Fruit fly (Drosophila melanogaster) whole organism, prepupa: ENCODE measurements around the gene Cpr64Ad.

Experiments
- CG11294 ChIP-seq: fragments of 200-800 bp; sonication (Bioruptor generic); IDR thresholded peaks from 2 replicates; pipeline ENCODE4 v1.3.6; 2022; ENCODE audit warnings: missing biosample characterization, missing genetic modification characterization
- CG11762 ChIP-seq: fragments of 200-800 bp; sonication (Bioruptor generic); optimal IDR thresholded peaks from 3 replicates; lab custom pipeline; 2016; ENCODE audit warnings: missing biosample characterization, missing genetic modification characterization; ENCODE audit not compliant: insufficient read depth
- CG11902 ChIP-seq: fragments of 200-800 bp; sonication (Bioruptor generic); optimal IDR thresholded peaks from 3 replicates; lab custom pipeline; 2016; ENCODE audit warnings: missing biosample characterization, missing genetic modification characterization
- CG15336 ChIP-seq: fragments of 200-800 bp; sonication (Bioruptor generic); IDR thresholded peaks from 2 replicates; pipeline ENCODE4 v1.3.6; 2022; ENCODE audit warnings: missing biosample characterization, missing genetic modification characterization
- CG1621 ChIP-seq: fragments of 200-800 bp; sonication (Bioruptor generic); optimal IDR thresholded peaks from 3 replicates; lab custom pipeline; 2018; ENCODE audit warnings: missing biosample characterization, mild to moderate bottlenecking, missing genetic modification characterization
- CG3032 ChIP-seq: fragments of 200-800 bp; optimal IDR thresholded peaks from 2 replicates; lab custom pipeline; 2019; ENCODE audit warnings: missing biosample characterization, mild to moderate bottlenecking, missing genetic modification characterization, moderate library complexity
- CG31627 ChIP-seq: fragments of 200-800 bp; sonication (Bioruptor generic); optimal IDR thresholded peaks from 3 replicates; lab custom pipeline; 2016; ENCODE audit warnings: missing biosample characterization, missing genetic modification characterization
- CG32006 ChIP-seq: fragments of 200-800 bp; sonication (Bioruptor generic); optimal IDR thresholded peaks from 3 replicates; lab custom pipeline; 2017; ENCODE audit warnings: missing biosample characterization, mild to moderate bottlenecking, missing genetic modification characterization
- CG3919 ChIP-seq: fragments of 200-800 bp; sonication (Bioruptor generic); optimal IDR thresholded peaks from 3 replicates; lab custom pipeline; 2016; ENCODE audit warnings: missing biosample characterization, missing genetic modification characterization
- CG4318 ChIP-seq: fragments of 200-800 bp; sonication (Bioruptor generic); optimal IDR thresholded peaks from 3 replicates; lab custom pipeline; 2017; ENCODE audit warnings: missing biosample characterization, mild to moderate bottlenecking, missing genetic modification characterization
- CG6163 ChIP-seq: fragments of 200-800 bp; sonication (Bioruptor generic); IDR thresholded peaks from 3 replicates; pipeline ENCODE4 v1.3.6; 2022; ENCODE audit warnings: missing biosample characterization, missing genetic modification characterization
- CG6276 ChIP-seq: fragments of 200-800 bp; sonication (Bioruptor generic); optimal IDR thresholded peaks from 2 replicates; lab custom pipeline; 2017; ENCODE audit warnings: missing biosample characterization, mild to moderate bottlenecking, missing genetic modification characterization
- CG6792 ChIP-seq: fragments of 200-800 bp; sonication (Bioruptor generic); optimal IDR thresholded peaks from 3 replicates; lab custom pipeline; 2016; ENCODE audit warnings: missing biosample characterization, missing genetic modification characterization
- CG6808 ChIP-seq: fragments of 200-800 bp; sonication (Bioruptor generic); optimal IDR thresholded peaks from 3 replicates; lab custom pipeline; 2017; ENCODE audit warnings: missing biosample characterization, missing genetic modification characterization, mild to moderate bottlenecking, moderate library complexity, missing genetic modification reagents
- CG6854 ChIP-seq: fragments of 200-800 bp; sonication (Bioruptor generic); optimal IDR thresholded peaks from 2 replicates; lab custom pipeline; 2017; ENCODE audit warnings: missing biosample characterization, mild to moderate bottlenecking, missing genetic modification characterization
- CG8119 ChIP-seq: fragments of 200-800 bp; sonication (Bioruptor generic); IDR thresholded peaks from 3 replicates; pipeline ENCODE4 v1.3.6; 2022; ENCODE audit warnings: missing biosample characterization, missing genetic modification characterization
- CG8319 ChIP-seq: fragments of 200-800 bp; sonication (Bioruptor generic); optimal IDR thresholded peaks from 3 replicates; lab custom pipeline; 2016; ENCODE audit warnings: missing biosample characterization, missing genetic modification characterization
- CG8632 ChIP-seq: fragments of 200-800 bp; sonication (Bioruptor generic); optimal IDR thresholded peaks from 3 replicates; lab custom pipeline; 2016; ENCODE audit warnings: missing biosample characterization, missing genetic modification characterization
- CG9139 ChIP-seq: fragments of 200-800 bp; sonication (Bioruptor generic); optimal IDR thresholded peaks from 3 replicates; lab custom pipeline; 2017; ENCODE audit warnings: missing biosample characterization, mild to moderate bottlenecking, missing genetic modification characterization
- Eip75B ChIP-seq: fragments of 200-800 bp; sonication (Bioruptor generic); optimal IDR thresholded peaks from 3 replicates; lab custom pipeline; 2016; ENCODE audit warnings: missing biosample characterization, missing genetic modification characterization
- Eip78C ChIP-seq: fragments of 200-800 bp; sonication (Bioruptor generic); peaks from one replicate; lab custom pipeline; 2016; ENCODE audit warnings: missing biosample characterization, missing genetic modification characterization
- Eip93F ChIP-seq: fragments of 200-800 bp; sonication (Bioruptor generic); optimal IDR thresholded peaks from 2 replicates; lab custom pipeline; 2016; ENCODE audit warnings: missing biosample characterization, mild to moderate bottlenecking, missing genetic modification characterization
- Ets21C ChIP-seq: fragments of 200-800 bp; sonication (Bioruptor generic); optimal IDR thresholded peaks from 3 replicates; lab custom pipeline; 2016; ENCODE audit warnings: missing biosample characterization, missing genetic modification characterization
- Ets96B ChIP-seq: fragments of 200-800 bp; optimal IDR thresholded peaks from 2 replicates; lab custom pipeline; 2019; ENCODE audit warnings: missing biosample characterization, mild to moderate bottlenecking, missing genetic modification characterization, moderate library complexity
- Gug ChIP-seq: fragments of 200-800 bp; sonication (Bioruptor generic); IDR thresholded peaks from 2 replicates; pipeline ENCODE4 v1.3.6; 2022; ENCODE audit warnings: missing biosample characterization, missing genetic modification characterization
- Hr38 ChIP-seq: sonication (Bioruptor generic); optimal IDR thresholded peaks from 2 replicates; lab custom pipeline; 2016; ENCODE audit warnings: missing biosample characterization, missing genetic modification characterization
- Hr39 ChIP-seq: fragments of 200-800 bp; sonication (Bioruptor generic); optimal IDR thresholded peaks from 2 replicates; lab custom pipeline; 2016; ENCODE audit warnings: missing biosample characterization, missing genetic modification characterization
- Hr4 ChIP-seq: fragments of 200-800 bp; sonication (Bioruptor generic); optimal IDR thresholded peaks from 3 replicates; lab custom pipeline; 2016; ENCODE audit warnings: missing biosample characterization, missing genetic modification characterization
- Lpt ChIP-seq: fragments of 200-800 bp; sonication (Bioruptor generic); optimal IDR thresholded peaks from 3 replicates; lab custom pipeline; 2016; ENCODE audit warnings: missing biosample characterization, missing genetic modification characterization
- Met ChIP-seq: fragments of 200-800 bp; sonication (Bioruptor generic); optimal IDR thresholded peaks from 3 replicates; lab custom pipeline; 2016; ENCODE audit warnings: missing biosample characterization, missing genetic modification characterization
- OdsH ChIP-seq: fragments of 200-800 bp; sonication (Bioruptor generic); optimal IDR thresholded peaks from 3 replicates; lab custom pipeline; 2016; ENCODE audit warnings: missing biosample characterization, missing genetic modification characterization
- Smox ChIP-seq: fragments of 200-800 bp; sonication (Bioruptor generic); optimal IDR thresholded peaks from 3 replicates; lab custom pipeline; 2016; ENCODE audit warnings: missing biosample characterization, missing genetic modification characterization
- Sox102F ChIP-seq: fragments of 200-800 bp; sonication (Bioruptor generic); optimal IDR thresholded peaks from 2 replicates; lab custom pipeline; 2016; ENCODE audit warnings: missing biosample characterization, mild to moderate bottlenecking, missing genetic modification characterization
- Sox14 ChIP-seq: fragments of 200-800 bp; sonication (Bioruptor generic); optimal IDR thresholded peaks from 3 replicates; lab custom pipeline; 2016; ENCODE audit warnings: missing biosample characterization, missing genetic modification characterization
- Sox15 ChIP-seq: fragments of 200-800 bp; sonication (Bioruptor generic); optimal IDR thresholded peaks from 3 replicates; lab custom pipeline; 2016; ENCODE audit warnings: missing biosample characterization, missing genetic modification characterization
- acj6 ChIP-seq: fragments of 200-800 bp; sonication (Bioruptor generic); optimal IDR thresholded peaks from 3 replicates; lab custom pipeline; 2016; ENCODE audit warnings: missing biosample characterization, missing genetic modification characterization
- cyc ChIP-seq: fragments of 200-800 bp; sonication (Bioruptor generic); optimal IDR thresholded peaks from 3 replicates; lab custom pipeline; 2016; ENCODE audit warnings: missing biosample characterization, missing genetic modification characterization
- dac ChIP-seq: fragments of 200-800 bp; sonication (Bioruptor generic); optimal IDR thresholded peaks from 2 replicates; lab custom pipeline; 2017; ENCODE audit warnings: missing biosample characterization, mild to moderate bottlenecking, missing genetic modification characterization
- dsx ChIP-seq: fragments of 200-800 bp; optimal IDR thresholded peaks from 3 replicates; lab custom pipeline; 2019; ENCODE audit warnings: missing biosample characterization, mild to moderate bottlenecking, missing genetic modification characterization, moderate library complexity; ENCODE audit not compliant: poor library complexity, severe bottlenecking
- eg ChIP-seq: fragments of 200-800 bp; sonication (Bioruptor generic); IDR thresholded peaks from 3 replicates; pipeline ENCODE4 v1.3.6; 2022; ENCODE audit warnings: missing biosample characterization, missing genetic modification characterization
- esn ChIP-seq: fragments of 200-800 bp; sonication (Bioruptor generic); optimal IDR thresholded peaks from 2 replicates; lab custom pipeline; 2016; ENCODE audit warnings: missing biosample characterization, mild to moderate bottlenecking, missing genetic modification characterization, moderate library complexity
- fd59A ChIP-seq: fragments of 200-800 bp; sonication (Bioruptor generic); optimal IDR thresholded peaks from 2 replicates; lab custom pipeline; 2017; ENCODE audit warnings: missing biosample characterization, mild to moderate bottlenecking, missing genetic modification characterization, missing genetic modification reagents
- fd85E ChIP-seq: fragments of 200-800 bp; sonication (Bioruptor generic); optimal IDR thresholded peaks from 3 replicates; lab custom pipeline; 2016; ENCODE audit warnings: missing biosample characterization, missing genetic modification characterization
- fkh ChIP-seq: fragments of 200-800 bp; sonication (Bioruptor generic); optimal IDR thresholded peaks from 3 replicates; lab custom pipeline; 2017; ENCODE audit warnings: missing biosample characterization, mild to moderate bottlenecking, missing genetic modification characterization, moderate library complexity
- lz ChIP-seq: fragments of 200-800 bp; sonication (Bioruptor generic); optimal IDR thresholded peaks from 3 replicates; lab custom pipeline; 2016; ENCODE audit warnings: missing biosample characterization, missing genetic modification characterization
- net ChIP-seq: fragments of 200-800 bp; sonication (Bioruptor generic); optimal IDR thresholded peaks from 3 replicates; lab custom pipeline; 2016; ENCODE audit warnings: missing biosample characterization, missing genetic modification characterization
- pdm3 ChIP-seq: fragments of 200-800 bp; sonication (Bioruptor generic); optimal IDR thresholded peaks from 3 replicates; lab custom pipeline; 2016; ENCODE audit warnings: missing biosample characterization, missing genetic modification characterization
- salr ChIP-seq, 2 experiments: fragments of 200-800 bp; sonication (Bioruptor generic); optimal IDR thresholded peaks; 3 replicates each; lab custom pipeline; 2016 to 2018; ENCODE audit warnings: missing biosample characterization in 2 of 2, missing genetic modification characterization in 2 of 2, mild to moderate bottlenecking in 1 of 2
- svp ChIP-seq: fragments of 200-800 bp; sonication (Bioruptor generic); peaks from one replicate; lab custom pipeline; 2016; ENCODE audit warnings: missing biosample characterization, missing genetic modification characterization
- vri ChIP-seq: fragments of 200-800 bp; sonication (Bioruptor generic); optimal IDR thresholded peaks from 3 replicates; lab custom pipeline; 2016; ENCODE audit warnings: missing biosample characterization, mild to moderate bottlenecking, missing genetic modification characterization

Gene Cpr64Ad

DNA sequence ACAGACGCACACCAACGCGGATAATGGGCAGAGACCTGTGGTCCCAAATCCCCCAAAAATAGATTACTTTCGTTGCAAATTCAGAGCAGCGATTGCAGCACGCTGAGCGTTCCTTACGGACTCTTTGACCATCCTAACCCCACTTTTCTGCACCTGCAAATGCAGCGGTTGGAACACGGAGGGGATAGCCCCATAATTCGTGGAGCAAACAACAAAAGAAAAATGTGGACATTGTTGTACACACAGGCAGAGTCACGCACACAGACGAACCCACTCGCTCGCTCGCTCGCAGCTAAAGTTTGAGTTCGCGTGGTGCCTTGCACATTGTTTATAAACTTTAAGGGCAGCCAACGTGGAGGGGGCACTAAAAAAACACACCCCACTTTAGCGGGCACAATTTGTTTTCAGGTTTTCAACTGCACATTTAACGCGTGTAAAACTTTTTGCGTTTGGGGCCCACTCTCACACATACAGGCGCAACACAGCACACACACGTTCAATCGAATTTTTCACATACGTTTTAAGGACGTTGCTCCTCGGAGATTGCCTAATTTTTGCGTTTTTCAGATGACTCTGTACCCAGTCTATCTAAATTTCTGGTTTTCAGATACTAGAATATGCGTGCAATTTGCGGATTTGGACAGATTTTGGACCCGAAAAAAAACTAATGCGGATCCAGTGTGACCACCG lies 38.6 kb downstream of the Cpr64Ad start (continued):
- TF ChIP-seq fd59A (GFP tag; lab: Kevin White, UChicago), result no peak

DNA sequence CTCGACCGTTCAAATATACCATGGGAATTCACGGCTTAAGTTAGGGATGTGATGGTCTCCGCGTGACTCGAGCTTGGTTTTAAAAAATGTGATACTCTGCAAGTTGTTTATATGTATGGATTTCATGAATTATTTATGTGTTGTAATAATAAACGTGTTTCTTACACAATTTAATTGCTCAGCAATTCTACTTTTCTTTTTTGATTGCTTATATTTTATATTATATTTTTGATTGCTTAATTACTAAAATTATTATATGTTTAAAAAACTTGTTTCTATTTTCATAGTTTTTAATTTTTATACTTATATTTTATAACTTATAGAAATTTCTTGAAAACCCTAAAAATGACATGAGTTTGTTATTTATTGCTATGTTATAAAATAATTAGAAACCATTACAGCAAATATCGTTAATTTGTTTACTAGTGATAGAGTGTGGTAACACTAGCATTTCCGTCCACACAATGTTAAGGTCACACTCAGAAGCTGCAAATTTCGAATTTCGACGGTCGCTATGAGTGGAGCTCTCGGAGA lies 39.2 kb downstream of the Cpr64Ad start, which contains the start of the genes ago and CG1265:
Gene ago, minus strand, starts transcription at position 6 of the 534 bp plus-strand sequence.
Gene CG1265, plus strand, starts transcription at position 476 of the 534 bp plus-strand sequence.
- TF ChIP-seq fkh (peak; percentile 21), CG3032 (tag; lab: Kevin White, UChicago) (peak; percentile 67), Lpt (no peak), esn (peak; percentile 40), vri (GFP tag; lab: Kevin White, UChicago) (no peak), salr (GFP tag; optimal IDR thresholded peaks at IDR 0.05; lab: Kevin White, UChicago) (peak in 1 of 2 experiments; percentile 36), Hr38 (GFP tag; lab: Kevin White, UChicago) (no peak), acj6 (GFP tag; lab: Kevin White, UChicago) (peak; percentile 42), CG6808 (GFP tag; lab: Kevin White, UChicago) (peak; percentile 1), CG8119 (GFP tag; lab: Robert Waterston, UW) (no peak), CG6792 (no peak), dac (GFP tag; lab: Kevin White, UChicago) (no peak), fd85E (GFP tag; lab: Kevin White, UChicago) (no peak), dsx (GFP tag; lab: Kevin White, UChicago) (no peak), Ets96B (peak; percentile 28), CG6163 (GFP tag; lab: Robert Waterston, UW) (no peak), lz (GFP tag; lab: Kevin White, UChicago) (peak; percentile 51), Hr39 (GFP tag; lab: Kevin White, UChicago) (peak; percentile 31), Hr4 (GFP tag; lab: Kevin White, UChicago) (peak; percentile 41), CG8319 (GFP tag; lab: Kevin White, UChicago) (no peak), Gug (GFP tag; lab: Robert Waterston, UW) (no peak), Smox (GFP tag; lab: Kevin White, UChicago) (no peak), Sox15 (GFP tag; lab: Kevin White, UChicago) (no peak), Ets21C (no peak), cyc (GFP tag; lab: Kevin White, UChicago) (peak; percentile 18), CG9139 (no peak), CG32006 (peak; percentile 48), net (GFP tag; lab: Kevin White, UChicago) (no peak), Sox14 (GFP tag; lab: Kevin White, UChicago) (no peak), CG11294 (GFP tag; lab: Robert Waterston, UW) (no peak), CG8632 (GFP tag; lab: Kevin White, UChicago) (peak; percentile 51), CG31627 (GFP tag; lab: Kevin White, UChicago) (peak; percentile 37), Eip78C (GFP tag; lab: Kevin White, UChicago) (peak; percentile 63), Eip93F (GFP tag; lab: Kevin White, UChicago) (no peak), CG1621 (tag; lab: Kevin White, UChicago) (no peak), OdsH (GFP tag; lab: Kevin White, UChicago) (peak; percentile 31), CG11762 (GFP tag; lab: Kevin White, UChicago) (peak; percentile 0), Eip75B (GFP tag; lab: Kevin White, UChicago) (peak; percentile 23), pdm3 (GFP tag; lab: Kevin White, UChicago) (peak; percentile 21), Met (GFP tag; lab: Kevin White, UChicago) (peak; percentile 20), CG11902 (GFP tag; lab: Kevin White, UChicago) (peak; percentile 4), CG4318 (GFP tag; lab: Kevin White, UChicago) (no peak), CG15336 (GFP tag; lab: Robert Waterston, UW) (no peak), CG6276 (GFP tag; lab: Kevin White, UChicago) (no peak), svp (GFP tag; lab: Kevin White, UChicago) (no peak), CG6854 (GFP tag; lab: Kevin White, UChicago) (no peak), CG3919 (no peak), Sox102F (no peak), eg (GFP tag; lab: Robert Waterston, UW) (no peak)
